Worm (Caenorhabditis elegans) whole organism, L4 larva: ENCODE results near the gene W04H10.1.

Experiments
- D1046.2 ChIP-seq: fragments of 200-800 bp; sonication (Bioruptor generic); IDR thresholded peaks from 2 replicates; pipeline ENCODE4 v1.3.6; 2022; ENCODE audit warnings: missing genetic modification characterization, missing compliant biosample characterization
- F10B5.3 ChIP-seq: sonication (generic microtip); optimal IDR thresholded peaks from 2 replicates; lab custom pipeline; 2016; ENCODE audit warnings: mild to moderate bottlenecking, missing genetic modification characterization, missing compliant biosample characterization
- R02D3.7 ChIP-seq: fragments of 150-350 bp; sonication (generic microtip); optimal IDR thresholded peaks from 3 replicates; lab custom pipeline; 2014; ENCODE audit warnings: missing biosample characterization, missing genetic modification characterization
- T26A8.4 ChIP-seq: fragments of 200-800 bp; sonication (Bioruptor generic); IDR thresholded peaks from 2 replicates; pipeline ENCODE4 v1.3.6; 2022; ENCODE audit warnings: missing genetic modification characterization, missing compliant biosample characterization
- Y5F2A.4 ChIP-seq: fragments of 200-800 bp; sonication (Bioruptor generic); optimal IDR thresholded peaks from 2 replicates; lab custom pipeline; 2018; ENCODE audit warnings: mild to moderate bottlenecking, missing genetic modification characterization, missing compliant biosample characterization
- aha-1 ChIP-seq: fragments of 150-350 bp; peaks from one replicate; lab custom pipeline; 2014; ENCODE audit warnings: missing biosample characterization, missing genetic modification characterization
- ama-1 ChIP-seq: fragments of 150-350 bp; optimal IDR thresholded peaks from 2 replicates; lab custom pipeline; 2014; ENCODE audit warnings: inconsistent platforms, mixed read lengths
- arid-1 ChIP-seq: fragments of 200-800 bp; sonication (Bioruptor generic); conservative IDR thresholded peaks from 2 replicates; pipeline ENCODE4 v1.3.6; 2022; ENCODE audit warnings: missing genetic modification reagents, missing genetic modification characterization, missing compliant biosample characterization
- ceh-20 ChIP-seq: fragments of 200-800 bp; sonication (Bioruptor generic); IDR thresholded peaks from 2 replicates; pipeline ENCODE4 v1.3.6; 2022; ENCODE audit warnings: missing genetic modification reagents, missing genetic modification characterization, missing compliant biosample characterization
- ceh-44 ChIP-seq: fragments of 200-800 bp; sonication (Bioruptor generic); IDR thresholded peaks from 2 replicates; pipeline ENCODE4 v1.3.6; 2022; ENCODE audit warnings: missing genetic modification reagents, missing genetic modification characterization, missing compliant biosample characterization
- ceh-62 ChIP-seq: sonication (generic microtip); optimal IDR thresholded peaks from 2 replicates; lab custom pipeline; 2017; ENCODE audit warnings: missing biosample characterization, missing genetic modification characterization
- ces-1 ChIP-seq: fragments of 150-350 bp; sonication (generic microtip); optimal IDR thresholded peaks from 4 replicates; lab custom pipeline; 2014; ENCODE audit warnings: missing biosample characterization, missing genetic modification reagents, missing genetic modification characterization
- daf-16 ChIP-seq, 3 experiments: sonication (generic microtip); optimal IDR thresholded peaks; 2 replicates each; lab custom pipeline; 2016 to 2017; ENCODE audit warnings: missing genetic modification characterization in 3 of 3, missing genetic modification reagents in 3 of 3, mild to moderate bottlenecking in 2 of 3, missing compliant biosample characterization in 2 of 3, missing biosample characterization in 1 of 3, moderate library complexity in 1 of 3
- daf-19 ChIP-seq: fragments of 200-800 bp; sonication (Bioruptor generic); conservative IDR thresholded peaks from 2 replicates; pipeline ENCODE4 v1.3.6; 2022; ENCODE audit warnings: missing genetic modification characterization, missing compliant biosample characterization
- dpl-1 ChIP-seq: fragments of 150-350 bp; optimal IDR thresholded peaks from 2 replicates; lab custom pipeline; 2014; ENCODE audit warnings: missing biosample characterization, missing genetic modification reagents, missing genetic modification characterization
- duxl-1 ChIP-seq: sonication (generic microtip); optimal IDR thresholded peaks from 2 replicates; lab custom pipeline; 2016; ENCODE audit warnings: mild to moderate bottlenecking, missing genetic modification characterization, moderate library complexity, missing compliant biosample characterization; ENCODE audit not compliant: poor library complexity
- hlh-30 ChIP-seq: sonication (generic microtip); optimal IDR thresholded peaks from 2 replicates; lab custom pipeline; 2017; ENCODE audit warnings: antibody characterized with exemption, mild to moderate bottlenecking, missing genetic modification characterization, missing compliant biosample characterization; ENCODE audit not compliant: insufficient read depth
- lim-7 ChIP-seq: fragments of 200-800 bp; sonication (Bioruptor generic); IDR thresholded peaks from 2 replicates; pipeline ENCODE4 v1.3.6; 2022; ENCODE audit warnings: missing genetic modification characterization, missing compliant biosample characterization
- lin-1 ChIP-seq: fragments of 200-800 bp; sonication (Bioruptor generic); IDR thresholded peaks from 2 replicates; pipeline ENCODE4 v1.3.6; 2022; ENCODE audit warnings: missing genetic modification reagents, missing genetic modification characterization, missing compliant biosample characterization
- lin-29 ChIP-seq: fragments of 200-800 bp; sonication (Bioruptor generic); IDR thresholded peaks from 2 replicates; pipeline ENCODE4 v1.3.6; 2022; ENCODE audit warnings: missing genetic modification reagents, missing genetic modification characterization, missing compliant biosample characterization
- madf-9 ChIP-seq: fragments of 200-800 bp; sonication (Bioruptor generic); conservative IDR thresholded peaks from 2 replicates; pipeline ENCODE4 v1.3.6; 2022; ENCODE audit warnings: missing genetic modification reagents, missing genetic modification characterization, missing compliant biosample characterization
- mdt-29 ChIP-seq: fragments of 200-800 bp; sonication (Bioruptor generic); IDR thresholded peaks from 2 replicates; pipeline ENCODE4 v1.3.6; 2022; ENCODE audit warnings: missing genetic modification reagents, missing genetic modification characterization, missing compliant biosample characterization
- mep-1 ChIP-seq: fragments of 150-350 bp; sonication (generic microtip); optimal IDR thresholded peaks from 3 replicates; lab custom pipeline; 2014; ENCODE audit warnings: missing biosample characterization, missing genetic modification characterization
- mxl-3 ChIP-seq: fragments of 200-800 bp; sonication (Bioruptor generic); optimal IDR thresholded peaks from 2 replicates; lab custom pipeline; 2018; ENCODE audit warnings: mild to moderate bottlenecking, missing genetic modification characterization, missing compliant biosample characterization
- nhr-102 ChIP-seq: sonication (generic microtip); optimal IDR thresholded peaks from 2 replicates; lab custom pipeline; 2016; ENCODE audit warnings: mild to moderate bottlenecking, missing genetic modification characterization, moderate library complexity, missing compliant biosample characterization
- nhr-237 ChIP-seq: sonication (generic microtip); optimal IDR thresholded peaks from 2 replicates; lab custom pipeline; 2017; ENCODE audit warnings: missing biosample characterization, missing genetic modification characterization
- nhr-25 ChIP-seq: sonication (generic microtip); optimal IDR thresholded peaks from 2 replicates; lab custom pipeline; 2017; ENCODE audit warnings: missing genetic modification characterization, mild to moderate bottlenecking, missing compliant biosample characterization, antibody characterized with exemption, moderate library complexity, borderline replicate concordance; ENCODE audit not compliant: insufficient read depth
- nhr-28 ChIP-seq: fragments of 150-350 bp; optimal IDR thresholded peaks from 2 replicates; lab custom pipeline; 2014; ENCODE audit warnings: missing biosample characterization, missing genetic modification characterization
- nhr-48 ChIP-seq: sonication (generic microtip); optimal IDR thresholded peaks from 2 replicates; lab custom pipeline; 2016; ENCODE audit warnings: mild to moderate bottlenecking, missing genetic modification characterization, missing compliant biosample characterization
- pha-4 ChIP-seq, 2 experiments: fragments of 150-350 bp in 1 of 2; fragments of 200-800 bp in 1 of 2; sonication (Bioruptor generic) in 1 of 2; IDR thresholded peaks in 1 of 2; optimal IDR thresholded peaks in 1 of 2; 2 replicates each; pipeline versions ENCODE4 v1.3.6 to Lab custom; 2014 to 2022; ENCODE audit warnings: missing genetic modification characterization in 2 of 2, missing genetic modification reagents in 2 of 2, missing biosample characterization in 1 of 2, missing compliant biosample characterization in 1 of 2
- pqm-1 ChIP-seq: sonication (generic microtip); optimal IDR thresholded peaks from 2 replicates; lab custom pipeline; 2017; ENCODE audit warnings: missing biosample characterization, missing genetic modification characterization
- set-16 ChIP-seq: fragments of 200-800 bp; sonication (Bioruptor generic); IDR thresholded peaks from 2 replicates; pipeline ENCODE4 v1.3.6; 2022; ENCODE audit warnings: missing genetic modification reagents, missing genetic modification characterization, missing compliant biosample characterization
- skn-1 ChIP-seq: fragments of 150-350 bp; optimal IDR thresholded peaks from 2 replicates; lab custom pipeline; 2014; ENCODE audit warnings: missing biosample characterization, missing genetic modification characterization
- unc-62 ChIP-seq, 3 experiments: fragments of 150-350 bp in 1 of 3; sonication (generic microtip); optimal IDR thresholded peaks in 2 of 3; peaks in 1 of 3; 1 replicate in 1 of 3; 2 replicates in 2 of 3; lab custom pipeline; 2014 to 2017; ENCODE audit warnings: missing biosample characterization in 3 of 3, missing genetic modification characterization in 3 of 3, missing genetic modification reagents in 3 of 3, missing genotype in 1 of 3
- zfp-3 ChIP-seq: fragments of 200-800 bp; sonication (Bioruptor generic); conservative IDR thresholded peaks from 2 replicates; pipeline ENCODE4 v1.3.6; 2022; ENCODE audit warnings: missing genetic modification reagents, missing genetic modification characterization, missing compliant biosample characterization
- zip-11 ChIP-seq: fragments of 200-800 bp; sonication (Bioruptor generic); IDR thresholded peaks from 2 replicates; pipeline ENCODE4 v1.3.6; 2022; ENCODE audit warnings: missing genetic modification characterization, missing compliant biosample characterization
- ztf-11 ChIP-seq: fragments of 150-350 bp; optimal IDR thresholded peaks from 2 replicates; lab custom pipeline; 2014; ENCODE audit warnings: missing biosample characterization, missing genetic modification characterization

Gene W04H10.1

ce11 chrII:625926-626325 is 17.1 kb downstream of the W04H10.1 start (continued):
- TF ChIP-seq daf-16 (GFP tag; optimal IDR thresholded peaks at IDR 0.05; lab: Kevin White, UChicago) (peak in 1 of 2 experiments; percentile 42), daf-16 (tag; optimal IDR thresholded peaks at IDR 0.05; lab: Kevin White, UChicago) (no peak), zip-11 (no peak), pqm-1 (tag; lab: Kevin White, UChicago) (no peak), pha-4 (GFP tag; IDR thresholded peaks at IDR 0.05; lab: Robert Waterston, UW) (no peak), pha-4 (tag; optimal IDR thresholded peaks at IDR 0.05; lab: Kevin White, UChicago) (peak; percentile 5), D1046.2 (no peak), arid-1 (GFP tag; lab: Robert Waterston, UW) (no peak), nhr-237 (tag; lab: Kevin White, UChicago) (no peak), ceh-62 (tag; lab: Kevin White, UChicago) (no peak), nhr-28 (tag; lab: Kevin White, UChicago) (peak; percentile 85), zfp-3 (no peak), daf-19 (GFP tag; lab: Robert Waterston, UW) (no peak), madf-9 (GFP tag; lab: Robert Waterston, UW) (no peak)

- TF ChIP-seq ceh-44 (GFP tag; lab: Robert Waterston, UW) (no peak), mxl-3 (GFP tag; lab: Kevin White, UChicago) (no peak), skn-1 (no peak)
Measured at ce11 chrII:627205-627604, 18.3 kb downstream of the W04H10.1 start, which contains the start of gene arrd-1. arrd-1 (plus strand) TSS chrII:627505.

- TF ChIP-seq unc-62 (GFP tag; optimal IDR thresholded peaks at IDR 0.05 in 1 of 2; lab: Kevin White, UChicago) (peak in 1 of 2 experiments; percentile 95), unc-62 (tag; optimal IDR thresholded peaks at IDR 0.05; lab: Kevin White, UChicago) (no peak), ama-1 (lab: Kevin White, UChicago) (no peak)
Measured at ce11 chrII:627913-628312, 19.1 kb downstream of the W04H10.1 start.

ce11 chrII:632545-632944 is 23.7 kb downstream of the W04H10.1 start:
- TF ChIP-seq lim-7 (GFP tag; lab: Robert Waterston, UW): peak; percentile 48; the same call in 1 of the 2 replicates

- TF ChIP-seq set-16 (GFP tag; lab: Robert Waterston, UW): peak; percentile 81
Measured at ce11 chrII:633144-633543, 24.3 kb downstream of the W04H10.1 start.

- TF ChIP-seq aha-1 (tag; lab: Kevin White, UChicago) (peak; percentile 29), ceh-20 (GFP tag; lab: Robert Waterston, UW) (no peak)
Measured at ce11 chrII:633984-634383, 25.1 kb downstream of the W04H10.1 start, which contains the start of gene T04B8.1. T04B8.1 (plus strand) TSS chrII:634284.

ce11 chrII:639467-639866 is 30.6 kb downstream of the W04H10.1 start, which contains the start of gene K07E8.6:
K07E8.6 (minus strand) TSS chrII:639567.
- TF ChIP-seq ceh-44 (GFP tag; lab: Robert Waterston, UW) (no peak), daf-16 (GFP tag; optimal IDR thresholded peaks at IDR 0.05; lab: Kevin White, UChicago) (no peak), daf-16 (tag; optimal IDR thresholded peaks at IDR 0.05; lab: Kevin White, UChicago) (no peak), hlh-30 (tag; lab: Kevin White, UChicago) (no peak), lim-7 (GFP tag; lab: Robert Waterston, UW) (no peak), ztf-11 (tag; lab: Kevin White, UChicago) (no peak), mdt-29 (no peak), nhr-48 (tag; lab: Kevin White, UChicago) (no peak), duxl-1 (tag; lab: Kevin White, UChicago) (no peak), F10B5.3 (tag; lab: Kevin White, UChicago) (no peak), R02D3.7 (no peak), nhr-102 (tag; lab: Kevin White, UChicago) (no peak), T26A8.4 (GFP tag; lab: Robert Waterston, UW) (no peak), Y5F2A.4 (GFP tag; lab: Kevin White, UChicago) (no peak), lin-1 (no peak), dpl-1 (no peak), nhr-25 (tag; lab: Kevin White, UChicago) (no peak), lin-29 (no peak), mep-1 (tag; lab: Kevin White, UChicago) (no peak), ces-1 (GFP tag; lab: Kevin White, UChicago) (no peak)
